Fruit fly (Drosophila melanogaster): ENCODE measurements around the gene CG7548.

Gene CG7548

DNA sequence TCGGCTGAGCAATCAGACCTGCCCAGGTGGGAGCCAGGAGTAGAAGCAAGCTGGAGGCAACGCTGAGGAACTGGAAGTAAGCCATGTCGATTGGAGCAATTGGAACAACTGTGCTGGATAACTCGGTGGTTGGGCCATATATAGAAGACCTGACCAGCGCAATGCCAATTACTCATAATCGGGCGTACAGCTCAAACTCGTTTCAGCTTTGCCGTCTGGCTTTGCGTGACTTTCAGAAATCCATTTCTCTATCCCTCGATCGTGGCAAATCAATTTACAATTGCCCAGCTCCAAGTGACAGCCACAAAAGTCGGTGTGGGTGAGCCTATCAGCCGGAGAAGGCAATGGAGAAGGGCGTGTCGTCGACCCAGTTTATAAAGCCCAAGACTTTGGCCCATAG, at the start of gene CG7548:
CG7548 (minus strand) TSS at position 101 of the 400 bp plus-strand sequence.
- TF ChIP-seq CTCF (optimal IDR thresholded peaks at IDR 0.05): no peak
- TF ChIP-seq CG8478 (optimal IDR thresholded peaks at IDR 0.05): no peak

DNA sequence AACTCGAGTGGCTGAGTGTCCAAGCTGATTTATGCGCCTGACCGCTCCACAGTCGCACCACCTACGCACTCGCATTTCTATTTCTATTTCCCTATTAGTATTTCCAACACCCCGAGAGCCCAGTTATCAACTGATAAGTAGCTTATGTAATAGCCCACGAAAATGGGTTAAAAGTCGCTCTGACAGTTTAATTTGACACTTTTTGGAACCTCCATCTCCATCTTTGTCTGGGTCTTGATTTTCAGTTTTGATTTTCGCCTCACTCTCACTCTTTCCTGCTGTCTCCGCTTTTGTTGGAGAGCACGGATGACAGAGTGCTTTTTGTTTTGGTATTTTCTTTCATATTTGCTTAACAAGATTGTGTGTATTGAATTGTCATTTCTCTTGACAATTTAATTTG, 47.0 kb upstream of the CG7548 start:
- TF ChIP-seq CTCF (optimal IDR thresholded peaks at IDR 0.05) (no peak), CG8478 (optimal IDR thresholded peaks at IDR 0.05) (no peak)

DNA sequence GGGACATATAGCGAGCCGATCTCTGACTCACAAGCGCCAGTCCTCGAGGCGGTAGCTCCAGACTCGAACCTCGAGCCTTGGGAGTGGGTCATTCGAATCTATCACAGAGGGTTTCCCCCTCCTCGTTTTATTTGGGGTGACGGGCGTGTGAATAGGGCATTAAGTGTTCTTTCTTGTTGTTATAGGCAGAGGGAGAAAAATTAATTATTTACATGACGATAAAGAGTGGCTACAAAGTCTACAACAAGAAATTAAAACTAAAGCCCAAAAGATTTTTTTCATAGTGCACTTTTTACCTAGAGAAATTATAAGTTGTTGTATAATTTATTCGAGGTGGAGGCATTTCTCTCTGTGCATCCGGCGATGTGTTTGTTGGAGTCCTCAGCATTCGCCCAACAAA, 46.4 kb upstream of the CG7548 start:
- no peak for TF ChIP-seq CTCF (optimal IDR thresholded peaks at IDR 0.05)
- no peak for TF ChIP-seq CG8478 (optimal IDR thresholded peaks at IDR 0.05)

DNA sequence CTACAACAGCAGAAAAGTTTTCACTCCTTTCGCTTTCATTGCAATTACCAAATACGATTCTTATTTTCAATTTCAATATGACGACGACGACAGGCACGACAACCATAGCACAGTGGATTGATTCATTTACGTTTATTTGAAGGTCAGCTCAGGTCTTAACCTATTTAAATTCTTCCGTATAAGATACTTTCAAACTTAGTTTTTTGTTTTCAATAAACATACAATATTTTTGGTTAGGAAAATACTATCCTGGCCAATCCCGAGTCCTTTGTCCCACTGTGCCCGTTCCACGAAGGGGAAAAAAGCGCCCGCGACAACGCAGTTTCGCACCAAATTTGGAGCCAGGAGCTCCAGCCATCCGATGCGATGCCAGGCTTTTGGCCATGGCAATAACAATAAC, 44.2 kb upstream of the CG7548 start:
- TF ChIP-seq CTCF (optimal IDR thresholded peaks at IDR 0.05): no peak
- TF ChIP-seq CG8478 (optimal IDR thresholded peaks at IDR 0.05): no peak

DNA sequence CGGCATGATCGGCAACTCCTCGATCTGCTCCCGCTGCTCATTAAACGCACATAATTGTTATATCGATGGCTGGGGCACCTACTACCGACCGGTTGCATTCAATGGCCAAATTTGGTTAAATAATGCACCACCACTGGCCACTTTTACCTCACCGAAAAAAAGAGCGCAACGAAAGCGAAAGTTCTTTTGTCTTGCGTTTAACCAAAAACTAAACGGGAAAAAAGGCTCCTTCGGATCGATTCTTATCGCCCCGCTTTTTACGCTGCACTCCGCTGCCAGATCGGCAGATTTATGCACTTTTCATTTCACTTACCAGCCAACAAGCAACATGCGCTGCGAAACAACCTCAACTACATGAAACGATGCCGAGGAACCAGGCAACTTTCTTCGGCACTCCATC, 39.5 kb upstream of the CG7548 start:
- TF ChIP-seq CTCF (optimal IDR thresholded peaks at IDR 0.05) (no peak), CG8478 (optimal IDR thresholded peaks at IDR 0.05) (no peak)

DNA sequence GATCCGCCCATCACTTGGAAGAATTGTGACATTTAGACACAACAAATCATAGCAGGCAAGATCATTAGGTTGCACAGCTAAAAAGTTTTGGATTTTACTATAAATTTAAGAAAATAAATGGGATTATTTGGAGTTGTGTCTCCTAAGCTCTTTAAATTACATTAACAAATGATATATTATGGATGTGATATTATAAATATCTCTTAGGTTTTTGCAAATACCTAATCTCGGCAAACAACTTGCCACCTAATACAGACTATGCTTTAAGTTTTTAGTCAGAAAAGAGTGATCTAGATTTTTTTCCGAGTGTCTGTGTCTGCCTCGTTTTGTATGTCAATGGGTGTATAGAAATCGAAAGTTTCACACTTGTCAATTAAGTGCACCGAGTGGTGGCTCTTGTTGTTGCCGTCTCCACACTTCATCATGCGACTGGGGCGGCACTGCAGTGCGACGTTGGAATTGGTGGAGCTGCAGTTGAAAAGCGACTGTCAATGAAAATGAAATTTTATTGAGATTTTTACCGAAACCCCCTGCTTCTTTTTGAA, 38.7 kb upstream of the CG7548 start:
- TF ChIP-seq CTCF (optimal IDR thresholded peaks at IDR 0.05) (no peak), CG8478 (optimal IDR thresholded peaks at IDR 0.05) (no peak)

DNA sequence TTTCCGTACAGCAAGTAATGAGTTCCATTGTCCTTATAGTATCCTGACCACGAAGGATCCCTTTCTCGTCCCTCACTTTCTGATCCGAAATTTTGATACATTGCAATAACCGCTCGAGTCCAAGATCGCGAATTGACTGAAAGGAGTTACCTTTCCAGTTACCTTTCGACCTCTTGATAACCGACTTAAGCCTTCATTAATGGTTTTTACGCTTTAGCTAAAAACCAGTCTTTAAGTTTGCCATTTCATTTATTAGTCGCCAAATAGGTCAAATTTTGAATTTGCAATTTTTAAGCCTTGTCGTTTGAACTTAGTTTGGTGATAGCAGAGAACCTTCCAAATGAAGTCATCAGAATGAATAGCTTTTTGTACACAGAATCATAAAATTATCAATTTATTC, 36.3 kb upstream of the CG7548 start, which contains the start of gene CG32376:
CG32376 (minus strand) TSS at position 101 of the 400 bp plus-strand sequence.
- TF ChIP-seq CG8478 (optimal IDR thresholded peaks at IDR 0.05): no peak
- no peak for TF ChIP-seq CTCF (optimal IDR thresholded peaks at IDR 0.05)

DNA sequence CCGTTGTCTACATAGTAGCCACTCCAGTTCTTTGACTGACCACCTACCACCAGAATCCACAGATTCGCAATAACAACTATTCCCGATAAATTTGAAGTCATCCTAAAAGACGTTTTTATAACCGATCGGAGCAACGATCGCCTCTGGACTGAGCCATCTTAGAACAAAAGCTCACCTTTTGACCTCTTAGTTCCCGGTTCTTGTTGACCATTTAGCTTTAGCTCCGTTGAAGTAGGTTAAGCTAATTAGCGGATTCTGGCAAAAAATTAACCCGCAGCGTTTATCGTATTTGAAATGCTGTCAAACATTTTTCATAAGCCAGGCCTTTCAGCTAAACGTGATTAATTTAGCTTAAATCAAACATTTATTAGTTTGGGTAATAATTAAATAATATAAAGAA, 35.1 kb upstream of the CG7548 start, which contains the start of gene CG32374:
CG32374 (minus strand) TSS at position 101 of the 400 bp plus-strand sequence.
- TF ChIP-seq CG8478 (optimal IDR thresholded peaks at IDR 0.05) (no peak), CTCF (optimal IDR thresholded peaks at IDR 0.05) (no peak)

dm6 chr3L:7539736-7540135, 33.7 kb upstream of the CG7548 start, which contains the start of gene CG16998:
CG16998 (minus strand) TSS chr3L:7539836.
- no peak for TF ChIP-seq CG8478 (optimal IDR thresholded peaks at IDR 0.05)
- TF ChIP-seq CTCF (optimal IDR thresholded peaks at IDR 0.05): no peak

- no peak for TF ChIP-seq CTCF (optimal IDR thresholded peaks at IDR 0.05)
- no peak for TF ChIP-seq CG8478 (optimal IDR thresholded peaks at IDR 0.05)
These were observed 24.7 kb upstream of the CG7548 start for dm6 chr3L:7530461-7531338.

- TF ChIP-seq CG8478 (optimal IDR thresholded peaks at IDR 0.05) (no peak), CTCF (optimal IDR thresholded peaks at IDR 0.05) (no peak)
These were observed 23.3 kb upstream of the CG7548 start for dm6 chr3L:7529081-7530021.

dm6 chr3L:7528380-7529080, 22.5 kb upstream of the CG7548 start, which contains the start of gene lqf:
lqf (plus strand) TSS chr3L:7528780.
- TF ChIP-seq CTCF (optimal IDR thresholded peaks at IDR 0.05) (no peak), CG8478 (optimal IDR thresholded peaks at IDR 0.05) (no peak)

- no peak for TF ChIP-seq CG8478 (optimal IDR thresholded peaks at IDR 0.05)
- no peak for TF ChIP-seq CTCF (optimal IDR thresholded peaks at IDR 0.05)
These were observed 21.8 kb upstream of the CG7548 start for dm6 chr3L:7527661-7528379.

DNA sequence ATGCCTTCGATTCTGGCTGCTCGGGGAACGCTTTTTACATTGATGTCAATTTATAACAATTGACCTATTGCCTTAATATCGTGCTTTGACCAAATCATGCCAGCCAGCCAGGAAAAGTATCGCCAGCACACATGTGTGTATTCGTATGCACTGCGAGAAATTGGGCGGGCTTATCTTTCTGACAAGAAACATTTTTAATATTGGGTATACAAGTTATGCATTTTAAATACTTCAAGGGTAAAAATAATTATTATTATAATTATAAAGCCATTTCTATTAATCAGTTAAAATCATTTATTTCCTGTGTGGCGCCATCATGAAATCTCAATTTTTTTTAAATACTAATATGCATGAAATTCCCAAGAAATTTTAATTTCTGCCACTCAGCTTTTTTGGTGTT, 15.8 kb upstream of the CG7548 start:
- TF ChIP-seq CTCF (optimal IDR thresholded peaks at IDR 0.05) (no peak), CG8478 (optimal IDR thresholded peaks at IDR 0.05) (no peak)
